Fruit fly (Drosophila melanogaster): ENCODE data around the gene CG9286.

DNA sequence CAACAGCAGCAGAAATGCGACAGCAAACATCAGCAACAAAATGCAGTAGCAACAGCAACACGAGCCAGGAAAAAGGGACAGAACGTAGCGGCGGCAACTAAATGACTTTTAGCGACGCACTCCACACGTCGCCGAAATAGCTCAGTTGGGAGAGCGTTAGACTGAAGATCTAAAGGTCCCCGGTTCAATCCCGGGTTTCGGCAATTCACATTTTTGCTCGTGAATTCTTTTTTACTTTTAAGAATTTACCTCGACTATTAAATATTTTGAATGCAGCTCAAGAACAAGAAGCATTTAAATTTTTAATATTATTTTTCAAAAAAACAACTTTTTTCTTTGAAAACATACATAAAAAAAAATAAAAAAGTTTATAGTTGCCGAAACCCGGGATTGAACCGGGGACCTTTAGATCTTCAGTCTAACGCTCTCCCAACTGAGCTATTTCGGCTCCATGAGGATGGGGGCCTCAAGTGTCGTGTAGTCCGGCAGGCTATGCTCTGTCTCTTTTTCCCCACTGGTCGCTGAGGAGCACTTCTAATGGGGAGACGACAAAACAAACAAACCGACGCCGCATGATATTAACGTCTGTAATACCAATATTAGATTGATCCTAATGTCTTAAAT is 17.2 kb downstream of the CG9286 start:
- TF ChIP-seq bab1 (GFP tag; optimal IDR thresholded peaks at IDR 0.05) = no peak
- no peak for TF ChIP-seq pad (GFP tag; optimal IDR thresholded peaks at IDR 0.05)
- no peak for TF ChIP-seq CG1620 (GFP tag; optimal IDR thresholded peaks at IDR 0.05)
- no peak for TF ChIP-seq CG7045 (GFP tag; optimal IDR thresholded peaks at IDR 0.05)
- no peak for TF ChIP-seq CG11617 (GFP tag; optimal IDR thresholded peaks at IDR 0.05)
- no peak for TF ChIP-seq ovo (GFP tag; optimal IDR thresholded peaks at IDR 0.05)
- TF ChIP-seq Clk (GFP tag; optimal IDR thresholded peaks at IDR 0.05) = no peak
- no peak for TF ChIP-seq CG33017 (tag; optimal IDR thresholded peaks at IDR 0.05)
- TF ChIP-seq CG7101 (tag; optimal IDR thresholded peaks at IDR 0.05) = no peak
- TF ChIP-seq toe (GFP tag; optimal IDR thresholded peaks at IDR 0.05) = no peak
- no peak for TF ChIP-seq CG12768 (GFP tag; optimal IDR thresholded peaks at IDR 0.05)
- TF ChIP-seq kay (GFP tag; ENCODE audit: borderline replicate concordance) = no peak
- no peak for TF ChIP-seq cic (GFP tag; optimal IDR thresholded peaks at IDR 0.05)
- no peak for TF ChIP-seq Mnt (GFP tag; optimal IDR thresholded peaks at IDR 0.05)
